Comparison of ENCODE assay signal across 1 fruit fly cellular context in the genomic region with DNA sequence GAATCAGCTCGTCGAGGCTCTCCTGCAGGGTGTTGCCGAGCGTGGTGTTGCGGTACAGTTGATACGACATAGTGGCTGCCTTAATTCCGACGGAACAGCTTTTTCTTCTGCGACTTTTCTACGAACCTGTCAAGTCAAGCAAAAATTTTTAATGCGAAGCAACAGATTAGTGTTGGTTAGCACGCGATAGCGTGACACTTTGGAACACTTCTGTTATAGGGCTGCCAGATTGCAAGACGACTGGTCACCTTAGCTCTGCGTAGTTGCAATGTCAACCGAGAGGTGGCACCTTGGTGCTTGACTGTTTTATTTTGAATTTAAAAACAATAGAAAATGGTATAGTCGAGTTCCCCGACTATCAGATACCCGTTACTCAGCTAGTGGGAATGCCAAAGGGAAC.
TF ChIP-seq lines count a peak whose summit lies in the region.

TfIIA-S (minus strand) TSS at position 175 of the 400 bp plus-strand sequence.

TF ChIP-seq in whole organism, embryonic, 481 proteins besides CTCF, POLR2A, EP300 and RAD21 (continued from another document and continues in another):
- no peak for TF ChIP-seq CG11695 (GFP tag; IDR thresholded peaks at IDR 0.05; lab: Robert Waterston, UW)
- TF ChIP-seq grau (tag; optimal IDR thresholded peaks at IDR 0.05; lab: Kevin White, UChicago): peak; percentile 63
- TF ChIP-seq CG13624 (GFP tag; optimal IDR thresholded peaks at IDR 0.05; lab: Kevin White, UChicago): peak; percentile 92
- no peak for TF ChIP-seq bbx (GFP tag; IDR thresholded peaks at IDR 0.05; lab: Robert Waterston, UW; ENCODE audit: partially characterized antibody)
- no peak for TF ChIP-seq cad (GFP tag; optimal IDR thresholded peaks at IDR 0.05; lab: Kevin White, UChicago)
- TF ChIP-seq Doc2 (GFP tag; IDR thresholded peaks at IDR 0.05; lab: Robert Waterston, UW): no peak
- no peak for TF ChIP-seq Drgx (GFP tag; IDR thresholded peaks at IDR 0.05; lab: Robert Waterston, UW)
- peak; percentile 26 for TF ChIP-seq CG31365 (tag; optimal IDR thresholded peaks at IDR 0.05; lab: Kevin White, UChicago)
- no peak for TF ChIP-seq CG3847 (GFP tag; IDR thresholded peaks at IDR 0.05; lab: Robert Waterston, UW)
- peak; percentile 52 for TF ChIP-seq CG11723 (GFP tag; optimal IDR thresholded peaks at IDR 0.05; lab: Kevin White, UChicago)
- peak; percentile 49 for TF ChIP-seq Fer2 (tag; optimal IDR thresholded peaks at IDR 0.05; lab: Kevin White, UChicago)
- no peak for TF ChIP-seq Sox102F (GFP tag; optimal IDR thresholded peaks at IDR 0.05; lab: Kevin White, UChicago)
- TF ChIP-seq nerfin-2 (GFP tag; IDR thresholded peaks at IDR 0.05; lab: Robert Waterston, UW; ENCODE audit: partially characterized antibody): no peak
- TF ChIP-seq so (GFP tag; IDR thresholded peaks at IDR 0.05; lab: Robert Waterston, UW): no peak
- TF ChIP-seq pum (GFP tag; optimal IDR thresholded peaks at IDR 0.05; lab: Kevin White, UChicago): peak; percentile 74
- TF ChIP-seq Usf (GFP tag; optimal IDR thresholded peaks at IDR 0.05; lab: Kevin White, UChicago): peak; percentile 34
- TF ChIP-seq bigmax (GFP tag; optimal IDR thresholded peaks at IDR 0.05; lab: Kevin White, UChicago): peak; percentile 58
- no peak for TF ChIP-seq CG6175 (GFP tag; IDR thresholded peaks at IDR 0.05; lab: Robert Waterston, UW)
- no peak for TF ChIP-seq B-H1 (GFP tag; IDR thresholded peaks at IDR 0.05; lab: Robert Waterston, UW)
- no peak for TF ChIP-seq CG32532 (GFP tag; IDR thresholded peaks at IDR 0.05; lab: Robert Waterston, UW)
- TF ChIP-seq oc (tag; optimal IDR thresholded peaks at IDR 0.05; lab: Kevin White, UChicago): peak; percentile 43
- peak; percentile 86 for TF ChIP-seq her (GFP tag; optimal IDR thresholded peaks at IDR 0.05; lab: Kevin White, UChicago)
- TF ChIP-seq CG12155 (GFP tag; optimal IDR thresholded peaks at IDR 0.05; lab: Kevin White, UChicago): peak; percentile 84
- TF ChIP-seq Dek (tag; optimal IDR thresholded peaks at IDR 0.05; lab: Kevin White, UChicago): peak; percentile 50
- TF ChIP-seq CG12659 (GFP tag; optimal IDR thresholded peaks at IDR 0.05; lab: Kevin White, UChicago): peak; percentile 94
- peak; percentile 69 for TF ChIP-seq CG12744 (GFP tag; optimal IDR thresholded peaks at IDR 0.05; lab: Kevin White, UChicago)
- no peak for TF ChIP-seq h (optimal IDR thresholded peaks at IDR 0.05; lab: Kevin White, UChicago)
- peak; percentile 93 for TF ChIP-seq B-H2 (GFP tag; optimal IDR thresholded peaks at IDR 0.05; lab: Kevin White, UChicago)
- TF ChIP-seq CG10366 (GFP tag; IDR thresholded peaks at IDR 0.05; lab: Robert Waterston, UW): no peak
- no peak for TF ChIP-seq CG9437 (GFP tag; optimal IDR thresholded peaks at IDR 0.05; lab: Kevin White, UChicago)
- no peak for TF ChIP-seq rib (GFP tag; IDR thresholded peaks at IDR 0.05; lab: Robert Waterston, UW)
- peak; percentile 84 for TF ChIP-seq CG10543 (GFP tag; optimal IDR thresholded peaks at IDR 0.05; lab: Kevin White, UChicago)
- no peak for TF ChIP-seq CG16779 (GFP tag; IDR thresholded peaks at IDR 0.05; lab: Robert Waterston, UW)
- TF ChIP-seq fd96Cb (tag; optimal IDR thresholded peaks at IDR 0.05; lab: Kevin White, UChicago): peak; percentile 22
- TF ChIP-seq ATbp (GFP tag; optimal IDR thresholded peaks at IDR 0.05; lab: Kevin White, UChicago): peak; percentile 43
- peak; percentile 86 to 91 for TF ChIP-seq dpn (GFP tag; optimal IDR thresholded peaks at IDR 0.05; lab: Kevin White, UChicago)
- no peak for TF ChIP-seq CG15073 (GFP tag; optimal IDR thresholded peaks at IDR 0.05; lab: Kevin White, UChicago)
- peak; percentile 68 for TF ChIP-seq CG4854 (GFP tag; optimal IDR thresholded peaks at IDR 0.05; lab: Kevin White, UChicago)
- TF ChIP-seq zf30C (GFP tag; optimal IDR thresholded peaks at IDR 0.05; lab: Kevin White, UChicago): no peak
- TF ChIP-seq CG12104 (GFP tag; optimal IDR thresholded peaks at IDR 0.05; lab: Kevin White, UChicago): no peak
- TF ChIP-seq CG8290 (GFP tag; optimal IDR thresholded peaks at IDR 0.05; lab: Kevin White, UChicago): peak; percentile 85
- TF ChIP-seq CG8290 (tag; optimal IDR thresholded peaks at IDR 0.05; lab: Kevin White, UChicago): peak; percentile 62 to 96
- peak; percentile 17 for TF ChIP-seq Hr39 (optimal IDR thresholded peaks at IDR 0.05; lab: Kevin White, UChicago)
- TF ChIP-seq CG1602 (GFP tag; optimal IDR thresholded peaks at IDR 0.05; lab: Kevin White, UChicago): peak; percentile 76
- no peak for TF ChIP-seq CG14014 (GFP tag; IDR thresholded peaks at IDR 0.05; lab: Robert Waterston, UW)
- TF ChIP-seq CG10462 (GFP tag; optimal IDR thresholded peaks at IDR 0.05; lab: Kevin White, UChicago): no peak
- peak; percentile 74 for TF ChIP-seq CG8089 (GFP tag; optimal IDR thresholded peaks at IDR 0.05; lab: Kevin White, UChicago)
- TF ChIP-seq trh (GFP tag; optimal IDR thresholded peaks at IDR 0.05; lab: Kevin White, UChicago): peak; percentile 64
- no peak for TF ChIP-seq run (tag; optimal IDR thresholded peaks at IDR 0.05; lab: Kevin White, UChicago)
- no peak for TF ChIP-seq CG1024 (GFP tag; IDR thresholded peaks at IDR 0.05; lab: Robert Waterston, UW)
- TF ChIP-seq CG7357 (GFP tag; IDR thresholded peaks at IDR 0.05; lab: Robert Waterston, UW): no peak
- no peak for TF ChIP-seq salm (tag; optimal IDR thresholded peaks at IDR 0.05; lab: Kevin White, UChicago)
- no peak for TF ChIP-seq CG4404 (GFP tag; IDR thresholded peaks at IDR 0.05; lab: Robert Waterston, UW)
- peak; percentile 88 for TF ChIP-seq vfl (GFP tag; optimal IDR thresholded peaks at IDR 0.05; lab: Kevin White, UChicago)
- no peak for TF ChIP-seq Rx (GFP tag; IDR thresholded peaks at IDR 0.05; lab: Robert Waterston, UW)
- no peak for TF ChIP-seq wdn (GFP tag; IDR thresholded peaks at IDR 0.05; lab: Robert Waterston, UW)
- no peak for TF ChIP-seq Poxn (GFP tag; IDR thresholded peaks at IDR 0.05; lab: Robert Waterston, UW)
- peak; percentile 72 for TF ChIP-seq CG12391 (tag; optimal IDR thresholded peaks at IDR 0.05; lab: Kevin White, UChicago)
- peak; percentile 78 for TF ChIP-seq CG17186 (GFP tag; optimal IDR thresholded peaks at IDR 0.05; lab: Kevin White, UChicago)
- TF ChIP-seq pan (optimal IDR thresholded peaks at IDR 0.05; lab: Kevin White, UChicago): no peak
- TF ChIP-seq pan (GFP tag; optimal IDR thresholded peaks at IDR 0.05 in 1 of 2, IDR thresholded peaks at IDR 0.05 in 1 of 2): no peak
- TF ChIP-seq tup (GFP tag; optimal IDR thresholded peaks at IDR 0.05; lab: Kevin White, UChicago): peak; percentile 80
- no peak for TF ChIP-seq CG8359 (GFP tag; optimal IDR thresholded peaks at IDR 0.05; lab: Kevin White, UChicago; ENCODE audit: borderline replicate concordance)
- peak; percentile 12 for TF ChIP-seq CG6854 (GFP tag; optimal IDR thresholded peaks at IDR 0.05; lab: Kevin White, UChicago)
- no peak for TF ChIP-seq CG8281 (tag; optimal IDR thresholded peaks at IDR 0.05; lab: Kevin White, UChicago)
- no peak for TF ChIP-seq Hmx (GFP tag; optimal IDR thresholded peaks at IDR 0.05; lab: Kevin White, UChicago)
- TF ChIP-seq GATAe (GFP tag; conservative IDR thresholded peaks at IDR 0.05; lab: Robert Waterston, UW): no peak
- TF ChIP-seq Hr51 (GFP tag; optimal IDR thresholded peaks at IDR 0.05; lab: Kevin White, UChicago): peak in 1 of 2 experiments; percentile 83
- TF ChIP-seq luna (GFP tag; optimal IDR thresholded peaks at IDR 0.05; lab: Kevin White, UChicago): peak; percentile 71
- peak; percentile 35 for TF ChIP-seq nom (GFP tag; optimal IDR thresholded peaks at IDR 0.05; lab: Kevin White, UChicago)
- TF ChIP-seq HmgD (GFP tag; optimal IDR thresholded peaks at IDR 0.05; lab: Kevin White, UChicago): peak; percentile 93
- peak; percentile 82 for TF ChIP-seq Chrac-16 (GFP tag; optimal IDR thresholded peaks at IDR 0.05; lab: Kevin White, UChicago)
- no peak for TF ChIP-seq CG2875 (GFP tag; optimal IDR thresholded peaks at IDR 0.05; lab: Kevin White, UChicago)
- TF ChIP-seq ash1 (GFP tag; optimal IDR thresholded peaks at IDR 0.05; lab: Kevin White, UChicago): peak; percentile 67
- peak; percentile 60 for TF ChIP-seq nmo (GFP tag; optimal IDR thresholded peaks at IDR 0.05; lab: Kevin White, UChicago)
- peak; percentile 85 for TF ChIP-seq fu2 (GFP tag; optimal IDR thresholded peaks at IDR 0.05; lab: Kevin White, UChicago)
- TF ChIP-seq gsb-n (tag; optimal IDR thresholded peaks at IDR 0.05; lab: Kevin White, UChicago): peak; percentile 45
- TF ChIP-seq CG4424 (GFP tag; optimal IDR thresholded peaks at IDR 0.05; lab: Kevin White, UChicago): peak; percentile 66
- no peak for TF ChIP-seq al (GFP tag; IDR thresholded peaks at IDR 0.05; lab: Robert Waterston, UW)
- peak; percentile 66 for TF ChIP-seq CG12236 (GFP tag; optimal IDR thresholded peaks at IDR 0.05; lab: Kevin White, UChicago)
- TF ChIP-seq CG17359 (tag; optimal IDR thresholded peaks at IDR 0.05; lab: Kevin White, UChicago): peak; percentile 63
- peak; percentile 78 for TF ChIP-seq Hsf (GFP tag; optimal IDR thresholded peaks at IDR 0.05; lab: Kevin White, UChicago)
- TF ChIP-seq hbn (GFP tag; IDR thresholded peaks at IDR 0.05; lab: Robert Waterston, UW; ENCODE audit: partially characterized antibody): no peak
- TF ChIP-seq btn (GFP tag; optimal IDR thresholded peaks at IDR 0.05; lab: Kevin White, UChicago): peak; percentile 39
- no peak for TF ChIP-seq Hand (GFP tag; optimal IDR thresholded peaks at IDR 0.05; lab: Kevin White, UChicago)
- peak; percentile 33 for TF ChIP-seq CG4328 (GFP tag; optimal IDR thresholded peaks at IDR 0.05; lab: Kevin White, UChicago)
- peak; percentile 75 for TF ChIP-seq Atf3 (GFP tag; optimal IDR thresholded peaks at IDR 0.05; lab: Kevin White, UChicago)
- TF ChIP-seq Asciz (GFP tag; optimal IDR thresholded peaks at IDR 0.05; lab: Kevin White, UChicago): peak; percentile 42
- no peak for TF ChIP-seq crol (GFP tag; IDR thresholded peaks at IDR 0.05; lab: Robert Waterston, UW)
- TF ChIP-seq seq (GFP tag; IDR thresholded peaks at IDR 0.05; lab: Robert Waterston, UW): no peak
- TF ChIP-seq CkIIα-i1 (GFP tag; IDR thresholded peaks at IDR 0.05; lab: Robert Waterston, UW): no peak
- TF ChIP-seq CG10321 (GFP tag; IDR thresholded peaks at IDR 0.05; lab: Robert Waterston, UW): no peak
- peak; percentile 30 for TF ChIP-seq wek (GFP tag; optimal IDR thresholded peaks at IDR 0.05; lab: Kevin White, UChicago)
- TF ChIP-seq ssp (GFP tag; IDR thresholded peaks at IDR 0.05; lab: Robert Waterston, UW): no peak
- no peak for TF ChIP-seq z (GFP tag; IDR thresholded peaks at IDR 0.05; lab: Robert Waterston, UW)
- no peak for TF ChIP-seq row (GFP tag; IDR thresholded peaks at IDR 0.05; lab: Robert Waterston, UW)
- no peak for TF ChIP-seq Adf1 (GFP tag; IDR thresholded peaks at IDR 0.05; lab: Robert Waterston, UW)
- TF ChIP-seq CG11085 (GFP tag; IDR thresholded peaks at IDR 0.05; lab: Robert Waterston, UW): no peak
- TF ChIP-seq CG14860 (GFP tag; IDR thresholded peaks at IDR 0.05; lab: Robert Waterston, UW; ENCODE audit: partially characterized antibody): no peak
- no peak for TF ChIP-seq CG10565 (GFP tag; optimal IDR thresholded peaks at IDR 0.05; lab: Kevin White, UChicago)
- peak; percentile 86 for TF ChIP-seq CG7786 (GFP tag; optimal IDR thresholded peaks at IDR 0.05; lab: Kevin White, UChicago)
- TF ChIP-seq Eip74EF (GFP tag; optimal IDR thresholded peaks at IDR 0.05; lab: Kevin White, UChicago): no peak
- no peak for TF ChIP-seq CG5953 (GFP tag; IDR thresholded peaks at IDR 0.05; lab: Robert Waterston, UW)
- TF ChIP-seq Bteb2 (GFP tag; optimal IDR thresholded peaks at IDR 0.05; lab: Kevin White, UChicago): peak; percentile 74
- TF ChIP-seq Ssrp (tag; optimal IDR thresholded peaks at IDR 0.05; lab: Kevin White, UChicago): no peak
- TF ChIP-seq tna (GFP tag; IDR thresholded peaks at IDR 0.05; lab: Robert Waterston, UW; ENCODE audit: partially characterized antibody): no peak
- TF ChIP-seq fd102C (GFP tag; optimal IDR thresholded peaks at IDR 0.05; lab: Kevin White, UChicago): peak; percentile 18
- TF ChIP-seq NfI (GFP tag; optimal IDR thresholded peaks at IDR 0.05; lab: Kevin White, UChicago): peak; percentile 83
- no peak for TF ChIP-seq Awh (GFP tag; IDR thresholded peaks at IDR 0.05; lab: Robert Waterston, UW)
- no peak for TF ChIP-seq ttk (GFP tag; IDR thresholded peaks at IDR 0.05; lab: Robert Waterston, UW)
- no peak for TF ChIP-seq Atf6 (GFP tag; IDR thresholded peaks at IDR 0.05; lab: Robert Waterston, UW)
- TF ChIP-seq Mes4 (GFP tag; optimal IDR thresholded peaks at IDR 0.05; lab: Kevin White, UChicago): peak; percentile 65
- peak; percentile 85 for TF ChIP-seq CG8944 (GFP tag; optimal IDR thresholded peaks at IDR 0.05; lab: Kevin White, UChicago)
- no peak for TF ChIP-seq tio (GFP tag; optimal IDR thresholded peaks at IDR 0.05; lab: Kevin White, UChicago)
- TF ChIP-seq Lhr (GFP tag; optimal IDR thresholded peaks at IDR 0.05; lab: Kevin White, UChicago): peak; percentile 97
- TF ChIP-seq CG11456 (GFP tag; IDR thresholded peaks at IDR 0.05; lab: Robert Waterston, UW): no peak
- TF ChIP-seq CG2712 (tag; optimal IDR thresholded peaks at IDR 0.05; lab: Kevin White, UChicago): peak; percentile 63
- TF ChIP-seq eve (GFP tag; optimal IDR thresholded peaks at IDR 0.05; lab: Kevin White, UChicago): no peak
- TF ChIP-seq fru (optimal IDR thresholded peaks at IDR 0.05; lab: Kevin White, UChicago): no peak
- no peak for TF ChIP-seq jigr1 (GFP tag; IDR thresholded peaks at IDR 0.05; lab: Robert Waterston, UW)
- peak; percentile 72 for TF ChIP-seq Camta (GFP tag; optimal IDR thresholded peaks at IDR 0.05; lab: Kevin White, UChicago)
- no peak for TF ChIP-seq CG2889 (GFP tag; IDR thresholded peaks at IDR 0.05; lab: Robert Waterston, UW)
- TF ChIP-seq CG33557 (GFP tag; optimal IDR thresholded peaks at IDR 0.05; lab: Kevin White, UChicago): peak; percentile 7
- peak; percentile 80 for TF ChIP-seq CG3163 (GFP tag; optimal IDR thresholded peaks at IDR 0.05; lab: Kevin White, UChicago)
- no peak for TF ChIP-seq ham (GFP tag; IDR thresholded peaks at IDR 0.05; lab: Robert Waterston, UW)
- TF ChIP-seq CG8924 (tag; optimal IDR thresholded peaks at IDR 0.05; lab: Kevin White, UChicago): peak; percentile 43
- no peak for TF ChIP-seq Opbp (GFP tag; IDR thresholded peaks at IDR 0.05; lab: Robert Waterston, UW; ENCODE audit: partially characterized antibody)
- TF ChIP-seq CG6813 (GFP tag; optimal IDR thresholded peaks at IDR 0.05; lab: Kevin White, UChicago): no peak
- peak; percentile 77 for TF ChIP-seq eyg (GFP tag; optimal IDR thresholded peaks at IDR 0.05; lab: Kevin White, UChicago)
- peak; percentile 75 for TF ChIP-seq Atf-2 (GFP tag; optimal IDR thresholded peaks at IDR 0.05; lab: Kevin White, UChicago)
- TF ChIP-seq H15 (GFP tag; IDR thresholded peaks at IDR 0.05; lab: Robert Waterston, UW): no peak
- TF ChIP-seq NK7.1 (GFP tag; optimal IDR thresholded peaks at IDR 0.05; lab: Kevin White, UChicago): no peak
